Worm (Caenorhabditis elegans): ENCODE measurements around the gene Y116A8C.465.

- TF ChIP-seq ztf-29 (GFP tag; IDR thresholded peaks at IDR 0.05): no peak
- no peak for TF ChIP-seq tab-1 (GFP tag; IDR thresholded peaks at IDR 0.05)
- no peak for TF ChIP-seq ref-1 (GFP tag; conservative IDR thresholded peaks at IDR 0.05)
Observed at ce11 chrIV:17105578-17105977, 40.5 kb downstream of the Y116A8C.465 start.
